Worm (Caenorhabditis elegans): ENCODE results near the gene C06E1.9.

The C06E1.9 gene

ce11 chrIII:8652112-8652694, 42.6 kb upstream of the C06E1.9 start:
- TF ChIP-seq sptf-1 (tag; optimal IDR thresholded peaks at IDR 0.05): no peak
- TF ChIP-seq nhr-237 (tag; optimal IDR thresholded peaks at IDR 0.05): no peak
- TF ChIP-seq unc-120 (tag; optimal IDR thresholded peaks at IDR 0.05; ENCODE audit: poor library complexity, severe bottlenecking): no peak
- no peak for TF ChIP-seq lsy-2 (tag; optimal IDR thresholded peaks at IDR 0.05)
- TF ChIP-seq ceh-39 (tag; optimal IDR thresholded peaks at IDR 0.05): no peak
- TF ChIP-seq M03D4.4 (tag; optimal IDR thresholded peaks at IDR 0.05): no peak
- no peak for TF ChIP-seq elt-1 (tag; optimal IDR thresholded peaks at IDR 0.05; ENCODE audit: borderline replicate concordance, insufficient read depth)
- no peak for TF ChIP-seq unc-62 (GFP tag; optimal IDR thresholded peaks at IDR 0.05)
- no peak for TF ChIP-seq cnd-1 (tag; optimal IDR thresholded peaks at IDR 0.05)
- TF ChIP-seq blmp-1 (tag; optimal IDR thresholded peaks at IDR 0.05): no peak
- no peak for TF ChIP-seq ztf-11 (tag; optimal IDR thresholded peaks at IDR 0.05)
- TF ChIP-seq mls-2 (tag; optimal IDR thresholded peaks at IDR 0.05): no peak

- no peak for TF ChIP-seq lsy-2 (tag; optimal IDR thresholded peaks at IDR 0.05)
- TF ChIP-seq ces-1 (GFP tag; optimal IDR thresholded peaks at IDR 0.05): peak; percentile 6
- TF ChIP-seq drap-1 (GFP tag; optimal IDR thresholded peaks at IDR 0.05): peak; percentile 80
- TF ChIP-seq ceh-39 (tag; optimal IDR thresholded peaks at IDR 0.05): no peak
- TF ChIP-seq unc-39 (tag; optimal IDR thresholded peaks at IDR 0.05): no peak
- no peak for TF ChIP-seq snpc-4 (tag; optimal IDR thresholded peaks at IDR 0.05)
- TF ChIP-seq hlh-1 (tag; optimal IDR thresholded peaks at IDR 0.05): peak; percentile 0
- peak; percentile 87 for TF ChIP-seq mls-2 (tag; optimal IDR thresholded peaks at IDR 0.05)
- no peak for TF ChIP-seq nhr-76 (tag; optimal IDR thresholded peaks at IDR 0.05)
- TF ChIP-seq mab-5 (tag; optimal IDR thresholded peaks at IDR 0.05): no peak
- TF ChIP-seq nhr-28 (tag; optimal IDR thresholded peaks at IDR 0.05): no peak
- TF ChIP-seq ceh-83 (GFP tag; optimal IDR thresholded peaks at IDR 0.05): peak; percentile 89
- TF ChIP-seq nhr-237 (tag; optimal IDR thresholded peaks at IDR 0.05): no peak
- peak; percentile 68 for TF ChIP-seq bed-3 (GFP tag; optimal IDR thresholded peaks at IDR 0.05)
- no peak for TF ChIP-seq unc-62 (GFP tag; optimal IDR thresholded peaks at IDR 0.05)
- TF ChIP-seq pha-4 (tag; optimal IDR thresholded peaks at IDR 0.05): no peak
- TF ChIP-seq cnd-1 (tag; optimal IDR thresholded peaks at IDR 0.05): peak; percentile 78
- TF ChIP-seq nhr-12 (tag; optimal IDR thresholded peaks at IDR 0.05): no peak
- TF ChIP-seq elt-1 (tag; optimal IDR thresholded peaks at IDR 0.05; ENCODE audit: borderline replicate concordance, insufficient read depth): no peak
- no peak for TF ChIP-seq zip-8 (tag; optimal IDR thresholded peaks at IDR 0.05)
- TF ChIP-seq sem-2 (GFP tag; optimal IDR thresholded peaks at IDR 0.05): peak; percentile 73
- peak; percentile 12 for TF ChIP-seq mep-1 (tag; optimal IDR thresholded peaks at IDR 0.05)
- peak; percentile 50 for TF ChIP-seq lin-32 (GFP tag; optimal IDR thresholded peaks at IDR 0.05)
- TF ChIP-seq tbx-8 (GFP tag; optimal IDR thresholded peaks at IDR 0.05): no peak
- TF ChIP-seq blmp-1 (tag; optimal IDR thresholded peaks at IDR 0.05): peak; percentile 22
- no peak for TF ChIP-seq ztf-11 (tag; optimal IDR thresholded peaks at IDR 0.05)
- TF ChIP-seq lin-13 (tag; optimal IDR thresholded peaks at IDR 0.05): no peak
- TF ChIP-seq elt-3 (tag; optimal IDR thresholded peaks at IDR 0.05): no peak
- peak; percentile 34 for TF ChIP-seq ham-2 (GFP tag; optimal IDR thresholded peaks at IDR 0.05)
- peak; percentile 88 for TF ChIP-seq sptf-1 (tag; optimal IDR thresholded peaks at IDR 0.05)
- peak; percentile 85 for TF ChIP-seq M03D4.4 (tag; optimal IDR thresholded peaks at IDR 0.05)
- TF ChIP-seq ceh-43 (GFP tag; optimal IDR thresholded peaks at IDR 0.05): peak; percentile 71
- peak; percentile 52 for TF ChIP-seq flh-1 (GFP tag; optimal IDR thresholded peaks at IDR 0.05)
- peak; percentile 66 for TF ChIP-seq unc-120 (tag; optimal IDR thresholded peaks at IDR 0.05; ENCODE audit: poor library complexity, severe bottlenecking)
- TF ChIP-seq nhr-2 (tag; optimal IDR thresholded peaks at IDR 0.05): no peak
These were observed 40.7 kb upstream of the C06E1.9 start, which contains the start of gene flp-23 for ce11 chrIII:8650235-8650817. flp-23 (plus strand) TSS chrIII:8650767.

- no peak for TF ChIP-seq zip-8 (tag; optimal IDR thresholded peaks at IDR 0.05)
- TF ChIP-seq mep-1 (tag; optimal IDR thresholded peaks at IDR 0.05): no peak
- no peak for TF ChIP-seq M03D4.4 (tag; optimal IDR thresholded peaks at IDR 0.05)
- TF ChIP-seq ceh-43 (GFP tag; optimal IDR thresholded peaks at IDR 0.05): no peak
- TF ChIP-seq nhr-28 (tag; optimal IDR thresholded peaks at IDR 0.05): no peak
- no peak for TF ChIP-seq blmp-1 (tag; optimal IDR thresholded peaks at IDR 0.05)
- no peak for TF ChIP-seq sem-2 (GFP tag; optimal IDR thresholded peaks at IDR 0.05)
- no peak for TF ChIP-seq drap-1 (GFP tag; optimal IDR thresholded peaks at IDR 0.05)
- TF ChIP-seq mab-5 (tag; optimal IDR thresholded peaks at IDR 0.05): no peak
- no peak for TF ChIP-seq tbx-8 (GFP tag; optimal IDR thresholded peaks at IDR 0.05)
- TF ChIP-seq hlh-1 (tag; optimal IDR thresholded peaks at IDR 0.05): no peak
These were observed 39.0 kb upstream of the C06E1.9 start, which contains the start of gene F22B7.3 for ce11 chrIII:8648589-8648988. F22B7.3 (plus strand) TSS chrIII:8648889.

Data from whole organism, mixed stage, embryonic.